Fruit fly (Drosophila melanogaster): ENCODE results near the gene Rpn3.

Rpn3 gene

DNA sequence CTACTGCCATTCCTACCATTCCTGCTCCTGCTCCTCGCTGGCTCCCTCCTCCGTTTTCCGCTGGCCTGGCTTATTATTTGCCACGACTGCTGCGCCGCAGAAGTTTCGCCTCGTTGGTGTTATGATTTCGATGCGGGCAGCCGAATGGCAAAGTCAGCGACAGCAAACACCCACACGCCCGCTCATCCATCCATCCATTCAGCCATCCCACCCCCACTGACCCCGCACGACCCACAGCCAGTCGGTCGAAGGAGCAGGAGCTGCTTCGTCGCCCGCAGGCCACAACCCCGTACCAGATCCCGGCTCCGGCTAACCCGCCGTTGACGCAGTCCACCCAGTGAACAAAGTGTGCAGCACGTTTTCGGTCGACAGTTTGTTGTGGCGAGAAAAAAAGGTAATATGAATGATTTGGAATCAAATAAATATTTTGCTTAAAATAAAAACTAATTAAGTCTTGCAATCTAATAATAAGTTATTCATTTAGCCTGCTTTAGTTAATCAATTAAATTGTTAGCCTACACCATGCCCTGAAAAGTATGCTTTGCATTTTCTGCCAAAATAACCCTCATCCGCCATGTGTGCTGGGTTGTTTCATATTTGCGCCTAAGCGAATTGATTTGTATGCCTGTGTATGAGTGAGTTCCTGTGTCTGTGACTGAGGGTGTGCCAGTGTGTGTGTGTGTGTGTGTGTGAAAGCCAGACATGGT is 24.9 kb upstream of the Rpn3 start (continued):
- TF ChIP-seq BtbVII (GFP tag; optimal IDR thresholded peaks at IDR 0.05) (peak; percentile 75), sug (tag; optimal IDR thresholded peaks at IDR 0.05) (peak; percentile 56), onecut (GFP tag; IDR thresholded peaks at IDR 0.05) (peak; percentile 33; the same call in 1 of the 2 replicates), CG17912 (GFP tag; optimal IDR thresholded peaks at IDR 0.05) (no peak), CG14014 (GFP tag; IDR thresholded peaks at IDR 0.05) (peak; percentile 59), Ssrp (tag; optimal IDR thresholded peaks at IDR 0.05) (no peak), TFAM (GFP tag; optimal IDR thresholded peaks at IDR 0.05) (no peak), CG30403 (GFP tag; optimal IDR thresholded peaks at IDR 0.05) (peak; percentile 48), CG9609 (GFP tag; optimal IDR thresholded peaks at IDR 0.05) (no peak), Abd-B (GFP tag; optimal IDR thresholded peaks at IDR 0.05) (no peak), CG17186 (GFP tag; optimal IDR thresholded peaks at IDR 0.05) (no peak), Adf1 (GFP tag; IDR thresholded peaks at IDR 0.05) (peak; percentile 41; the same call in 1 of the 2 replicates), sqz (GFP tag; optimal IDR thresholded peaks at IDR 0.05) (no peak), CG12744 (GFP tag; optimal IDR thresholded peaks at IDR 0.05) (peak; percentile 31), bbx (GFP tag; IDR thresholded peaks at IDR 0.05; ENCODE audit: partially characterized antibody) (no peak), CG1602 (GFP tag; optimal IDR thresholded peaks at IDR 0.05) (no peak), CG10462 (GFP tag; optimal IDR thresholded peaks at IDR 0.05) (no peak), CG10431 (GFP tag; optimal IDR thresholded peaks at IDR 0.05) (no peak), ab (GFP tag; optimal IDR thresholded peaks at IDR 0.05) (no peak), CG10979 (tag; optimal IDR thresholded peaks at IDR 0.05) (peak; percentile 47), cg (GFP tag; optimal IDR thresholded peaks at IDR 0.05) (peak; percentile 28), CG18619 (GFP tag; optimal IDR thresholded peaks at IDR 0.05) (peak; percentile 60), CG7786 (GFP tag; optimal IDR thresholded peaks at IDR 0.05) (no peak), Hmr (GFP tag; optimal IDR thresholded peaks at IDR 0.05) (peak; percentile 85), CG18262 (tag; optimal IDR thresholded peaks at IDR 0.05) (peak; percentile 51), ara (GFP tag; IDR thresholded peaks at IDR 0.05) (no peak), scrt (GFP tag; optimal IDR thresholded peaks at IDR 0.05) (peak; percentile 64), nerfin-2 (GFP tag; IDR thresholded peaks at IDR 0.05; ENCODE audit: partially characterized antibody) (no peak), disco-r (GFP tag; optimal IDR thresholded peaks at IDR 0.05) (no peak), stc (GFP tag; IDR thresholded peaks at IDR 0.05) (peak; percentile 22; the same call in 1 of the 2 replicates), CG17359 (tag; optimal IDR thresholded peaks at IDR 0.05) (peak; percentile 57), CG6683 (GFP tag; optimal IDR thresholded peaks at IDR 0.05) (peak; percentile 65), CG17612 (GFP tag; IDR thresholded peaks at IDR 0.05) (no peak), Fer1 (GFP tag; optimal IDR thresholded peaks at IDR 0.05) (peak; percentile 89), CG2129 (GFP tag; IDR thresholded peaks at IDR 0.05; ENCODE audit: partially characterized antibody) (no peak), CG18011 (GFP tag; optimal IDR thresholded peaks at IDR 0.05) (no peak), NC2β (GFP tag; optimal IDR thresholded peaks at IDR 0.05) (no peak), zfh2 (GFP tag; optimal IDR thresholded peaks at IDR 0.05) (peak; percentile 45), Neu2 (GFP tag; optimal IDR thresholded peaks at IDR 0.05; ENCODE audit: borderline replicate concordance) (no peak), CG16779 (GFP tag; IDR thresholded peaks at IDR 0.05) (no peak), CG5180 (GFP tag; optimal IDR thresholded peaks at IDR 0.05) (peak; percentile 56), CG8765 (GFP tag; IDR thresholded peaks at IDR 0.05) (no peak), CG17802 (tag; optimal IDR thresholded peaks at IDR 0.05) (no peak), CG2712 (tag; optimal IDR thresholded peaks at IDR 0.05) (peak; percentile 55), eyg (GFP tag; optimal IDR thresholded peaks at IDR 0.05) (peak; percentile 11), gsb (GFP tag; IDR thresholded peaks at IDR 0.05) (no peak), lmd (GFP tag; IDR thresholded peaks at IDR 0.05) (no peak; the same call in none of the 2 replicates), tup (GFP tag; optimal IDR thresholded peaks at IDR 0.05) (peak; percentile 9), CG5245 (GFP tag; optimal IDR thresholded peaks at IDR 0.05) (no peak)
